Fruit fly (Drosophila melanogaster) whole organism, embryonic: Measurements from ENCODE around the gene faf.

Experiments
- B-H2 ChIP-seq: fragments of 200-800 bp; sonication (Bioruptor generic); optimal IDR thresholded peaks from 2 replicates; lab custom pipeline; 2018; ENCODE audit warnings: missing biosample characterization, mild to moderate bottlenecking, missing genetic modification characterization
- Blimp-1 ChIP-seq: fragments of 200-800 bp; sonication (Bioruptor generic); optimal IDR thresholded peaks from 3 replicates; lab custom pipeline; 2018; ENCODE audit warnings: missing biosample characterization, missing genetic modification characterization, mild to moderate bottlenecking, moderate library complexity, missing genetic modification reagents
- CG10543 ChIP-seq: fragments of 200-800 bp; sonication (Bioruptor generic); optimal IDR thresholded peaks from 3 replicates; lab custom pipeline; 2017; ENCODE audit warnings: missing biosample characterization, mild to moderate bottlenecking, missing genetic modification characterization, moderate library complexity
- CG12104 ChIP-seq: fragments of 200-800 bp; sonication (Bioruptor generic); optimal IDR thresholded peaks from 3 replicates; lab custom pipeline; 2016; ENCODE audit warnings: missing biosample characterization, missing genetic modification characterization
- CG13287 ChIP-seq: fragments of 200-800 bp; sonication (Bioruptor generic); IDR thresholded peaks from 2 replicates; pipeline ENCODE4 v1.3.6; 2022; ENCODE audit warnings: missing biosample characterization, missing genetic modification characterization; ENCODE audit not compliant: partially characterized antibody
- CG14667 ChIP-seq: fragments of 200-800 bp; sonication (Bioruptor generic); IDR thresholded peaks from 2 replicates; pipeline ENCODE4 v1.3.6; 2022; ENCODE audit warnings: missing biosample characterization, missing genetic modification characterization
- CG17186 ChIP-seq: fragments of 200-800 bp; sonication (Bioruptor generic); optimal IDR thresholded peaks from 3 replicates; lab custom pipeline; 2017; ENCODE audit warnings: missing biosample characterization, missing genetic modification reagents, missing genetic modification characterization
- CG17328 ChIP-seq: fragments of 200-800 bp; sonication (Bioruptor generic); IDR thresholded peaks from 2 replicates; pipeline ENCODE4 v1.3.6; 2022; ENCODE audit warnings: missing biosample characterization, missing genetic modification characterization
- CG17802 ChIP-seq: fragments of 200-800 bp; sonication (Bioruptor generic); optimal IDR thresholded peaks from 2 replicates; lab custom pipeline; 2018; ENCODE audit warnings: missing biosample characterization, mild to moderate bottlenecking, missing genetic modification characterization, moderate library complexity
- CG17912 ChIP-seq: fragments of 200-800 bp; sonication (Bioruptor generic); optimal IDR thresholded peaks from 2 replicates; lab custom pipeline; 2018; ENCODE audit warnings: missing biosample characterization, mild to moderate bottlenecking, missing genetic modification characterization
- CG1832 ChIP-seq: fragments of 200-800 bp; sonication (Bioruptor generic); optimal IDR thresholded peaks from 2 replicates; lab custom pipeline; 2017; ENCODE audit warnings: missing biosample characterization, mild to moderate bottlenecking, missing genetic modification characterization, inconsistent platforms
- CG2116 ChIP-seq: fragments of 200-800 bp; sonication (Bioruptor generic); optimal IDR thresholded peaks from 3 replicates; lab custom pipeline; 2018; ENCODE audit warnings: missing biosample characterization, mild to moderate bottlenecking, missing genetic modification characterization
- CG2678 ChIP-seq: fragments of 200-800 bp; sonication (Bioruptor generic); optimal IDR thresholded peaks from 3 replicates; lab custom pipeline; 2019; ENCODE audit warnings: missing biosample characterization, mild to moderate bottlenecking, missing genetic modification characterization, moderate library complexity
- CG42726 ChIP-seq: fragments of 200-800 bp; sonication (Bioruptor generic); IDR thresholded peaks from 2 replicates; pipeline ENCODE4 v1.3.6; 2022; ENCODE audit warnings: missing biosample characterization, missing genetic modification characterization; ENCODE audit not compliant: partially characterized antibody
- CG4707 ChIP-seq: fragments of 200-800 bp; sonication (Bioruptor generic); optimal IDR thresholded peaks from 2 replicates; lab custom pipeline; 2018; ENCODE audit warnings: missing biosample characterization, mild to moderate bottlenecking, missing genetic modification characterization, moderate library complexity
- CG5953 ChIP-seq: fragments of 200-800 bp; sonication (Bioruptor generic); IDR thresholded peaks from 2 replicates; pipeline ENCODE4 v1.3.6; 2022; ENCODE audit warnings: missing biosample characterization, missing genetic modification characterization
- CG7963 ChIP-seq: fragments of 200-800 bp; sonication (Bioruptor generic); IDR thresholded peaks from 3 replicates; pipeline ENCODE4 v1.3.6; 2022; ENCODE audit warnings: missing biosample characterization, missing genetic modification characterization; ENCODE audit not compliant: partially characterized antibody
- CG8478 ChIP-seq: fragments of >200 bp; optimal IDR thresholded peaks from 2 replicates; lab custom pipeline; 2018
- CG8924 ChIP-seq: fragments of 200-800 bp; optimal IDR thresholded peaks from 3 replicates; lab custom pipeline; 2019; ENCODE audit warnings: missing biosample characterization, mild to moderate bottlenecking, missing genetic modification characterization, moderate library complexity
- CG9797 ChIP-seq: fragments of 200-800 bp; sonication (Bioruptor generic); optimal IDR thresholded peaks from 3 replicates; lab custom pipeline; 2018; ENCODE audit warnings: missing biosample characterization, mild to moderate bottlenecking, missing genetic modification characterization
- CoRest ChIP-seq: fragments of 200-800 bp; sonication (Bioruptor generic); optimal IDR thresholded peaks from 3 replicates; lab custom pipeline; 2018; ENCODE audit warnings: missing biosample characterization, mild to moderate bottlenecking, missing genetic modification characterization, moderate library complexity
- D ChIP-seq, 2 experiments: fragments of 200-800 bp in 1 of 2; fragments of >200 bp in 1 of 2; sonication (Bioruptor generic) in 1 of 2; optimal IDR thresholded peaks; 2 replicates in 1 of 2; 3 replicates in 1 of 2; lab custom pipeline; 2017; ENCODE audit warnings: mild to moderate bottlenecking in 1 of 2, missing biosample characterization in 1 of 2, missing genetic modification characterization in 1 of 2, missing genetic modification reagents in 1 of 2
- D19A ChIP-seq: fragments of 200-800 bp; optimal IDR thresholded peaks from 3 replicates; lab custom pipeline; 2019; ENCODE audit warnings: missing biosample characterization, mild to moderate bottlenecking, missing genetic modification characterization, moderate library complexity
- Lim3 ChIP-seq: fragments of 200-800 bp; sonication (Bioruptor generic); IDR thresholded peaks from 2 replicates; pipeline ENCODE4 v1.3.6; 2022; ENCODE audit warnings: missing biosample characterization, missing genetic modification characterization
- Mad ChIP-seq: fragments of 200-800 bp; sonication (Bioruptor generic); optimal IDR thresholded peaks from 2 replicates; lab custom pipeline; 2016; ENCODE audit warnings: missing biosample characterization, missing genetic modification characterization
- Meics ChIP-seq: fragments of 200-800 bp; sonication (Bioruptor generic); optimal IDR thresholded peaks from 2 replicates; lab custom pipeline; 2017; ENCODE audit warnings: missing biosample characterization, mild to moderate bottlenecking, missing genetic modification characterization
- Myb ChIP-seq: fragments of 200-800 bp; sonication (Bioruptor generic); optimal IDR thresholded peaks from 2 replicates; lab custom pipeline; 2016; ENCODE audit warnings: missing biosample characterization, missing genetic modification characterization
- Nf-YB ChIP-seq: fragments of 200-800 bp; sonication (Bioruptor generic); optimal IDR thresholded peaks from 3 replicates; lab custom pipeline; 2019; ENCODE audit warnings: missing biosample characterization, mild to moderate bottlenecking, missing genetic modification characterization, moderate library complexity
- Taf1 ChIP-seq: fragments of 200-800 bp; sonication (Bioruptor generic); IDR thresholded peaks from 2 replicates; pipeline ENCODE4 v1.3.6; 2022; ENCODE audit warnings: missing biosample characterization, missing genetic modification characterization
- Xrp1 ChIP-seq: fragments of 200-800 bp; sonication (Bioruptor generic); IDR thresholded peaks from 2 replicates; pipeline ENCODE4 v1.3.6; 2022; ENCODE audit warnings: missing biosample characterization, missing genetic modification characterization
- ac ChIP-seq: fragments of 200-800 bp; sonication (Bioruptor generic); optimal IDR thresholded peaks from 3 replicates; lab custom pipeline; 2017; ENCODE audit warnings: missing biosample characterization, mild to moderate bottlenecking, missing genetic modification characterization
- bab2 ChIP-seq: fragments of 200-800 bp; sonication (Bioruptor generic); optimal IDR thresholded peaks from 2 replicates; lab custom pipeline; 2016; ENCODE audit warnings: missing biosample characterization, missing genetic modification characterization
- cato ChIP-seq: fragments of 200-800 bp; sonication (Bioruptor generic); optimal IDR thresholded peaks from 2 replicates; lab custom pipeline; 2016; ENCODE audit warnings: missing biosample characterization, missing genetic modification characterization, borderline replicate concordance
- chif ChIP-seq, 2 experiments: fragments of 200-800 bp; sonication (Bioruptor generic); optimal IDR thresholded peaks; 3 replicates each; lab custom pipeline; 2016; ENCODE audit warnings: missing biosample characterization in 2 of 2, missing genetic modification characterization in 2 of 2
- crc ChIP-seq: fragments of 200-800 bp; sonication (Bioruptor generic); optimal IDR thresholded peaks from 2 replicates; lab custom pipeline; 2016; ENCODE audit warnings: missing biosample characterization, missing genetic modification characterization
- dan ChIP-seq: fragments of 200-800 bp; sonication (Bioruptor generic); IDR thresholded peaks from 2 replicates; pipeline ENCODE4 v1.3.6; 2022; ENCODE audit warnings: missing biosample characterization, missing genetic modification characterization
- danr ChIP-seq: fragments of 200-800 bp; sonication (Bioruptor generic); IDR thresholded peaks from 2 replicates; pipeline ENCODE4 v1.3.6; 2022; ENCODE audit warnings: missing biosample characterization, missing genetic modification characterization
- dmrt99B ChIP-seq: fragments of 200-800 bp; sonication (Bioruptor generic); optimal IDR thresholded peaks from 2 replicates; lab custom pipeline; 2018; ENCODE audit warnings: missing biosample characterization, mild to moderate bottlenecking, missing genetic modification characterization, moderate library complexity
- her ChIP-seq: fragments of 200-800 bp; sonication (Bioruptor generic); optimal IDR thresholded peaks from 2 replicates; lab custom pipeline; 2016; ENCODE audit warnings: missing biosample characterization, missing genetic modification characterization
- ind ChIP-seq: fragments of 200-800 bp; sonication (Bioruptor generic); optimal IDR thresholded peaks from 3 replicates; lab custom pipeline; 2016; ENCODE audit warnings: missing biosample characterization, missing genetic modification characterization
- jigr1 ChIP-seq: fragments of 200-800 bp; sonication (Bioruptor generic); IDR thresholded peaks from 3 replicates; pipeline ENCODE4 v1.3.6; 2022; ENCODE audit warnings: missing biosample characterization, missing genetic modification characterization
- lola ChIP-seq, 3 experiments: fragments of >200 bp in 2 of 3; fragments of 200-800 bp in 1 of 3; sonication (Bioruptor generic) in 1 of 3; optimal IDR thresholded peaks; 2 replicates each; lab custom pipeline; 2017 to 2019; ENCODE audit warnings: missing biosample characterization in 3 of 3, missing genetic modification characterization in 3 of 3, mild to moderate bottlenecking in 1 of 3, moderate library complexity in 1 of 3
- lov ChIP-seq, 2 experiments: fragments of 200-800 bp in 1 of 2; fragments of >200 bp in 1 of 2; sonication (Bioruptor generic) in 1 of 2; IDR thresholded peaks in 1 of 2; optimal IDR thresholded peaks in 1 of 2; 2 replicates in 1 of 2; 3 replicates in 1 of 2; pipeline versions ENCODE4 v1.3.6 to Lab custom; 2017 to 2022; ENCODE audit warnings: missing biosample characterization in 1 of 2, missing genetic modification characterization in 1 of 2
- phol ChIP-seq: fragments of 200-800 bp; sonication (Bioruptor generic); optimal IDR thresholded peaks from 3 replicates; lab custom pipeline; 2018; ENCODE audit warnings: missing biosample characterization, mild to moderate bottlenecking, missing genetic modification characterization, moderate library complexity
- sim ChIP-seq: fragments of 200-800 bp; sonication (Bioruptor generic); IDR thresholded peaks from 2 replicates; pipeline ENCODE4 v1.3.6; 2022; ENCODE audit warnings: missing biosample characterization, missing genetic modification characterization
- sima ChIP-seq: fragments of 200-800 bp; sonication (Bioruptor generic); optimal IDR thresholded peaks from 2 replicates; lab custom pipeline; 2016; ENCODE audit warnings: missing biosample characterization, missing genetic modification characterization
- wdn ChIP-seq: fragments of 200-800 bp; sonication (Bioruptor generic); IDR thresholded peaks from 2 replicates; pipeline ENCODE4 v1.3.6; 2022; ENCODE audit warnings: missing biosample characterization, missing genetic modification characterization

The faf gene

dm6 chr3R:31776583-31777362, at the start of gene faf, which contains the start of gene CG2126 (continued):
- TF ChIP-seq CG7963: no peak
- TF ChIP-seq CG2678 (tag; lab: Kevin White, UChicago): peak; percentile 88
- TF ChIP-seq CG2116: peak; percentile 75
- peak; percentile 57 for TF ChIP-seq Taf1
- TF ChIP-seq bab2 (GFP tag; lab: Kevin White, UChicago): peak; percentile 52
- 0 out of 2 replicates have a peak, but pooled peaks have one; percentile 29 for TF ChIP-seq CG5953 (GFP tag; lab: Robert Waterston, UW)
- TF ChIP-seq cato: peak; percentile 60
- no peak for TF ChIP-seq ac (GFP tag; lab: Kevin White, UChicago)
- 0 out of 2 replicates have a peak, but pooled peaks have one; percentile 7 for TF ChIP-seq CG42726
- TF ChIP-seq CG17186 (GFP tag; lab: Kevin White, UChicago): peak; percentile 44
- TF ChIP-seq danr (GFP tag; lab: Robert Waterston, UW): peak; percentile 61; the same call in 1 of the 2 replicates
- TF ChIP-seq Meics (GFP tag; lab: Kevin White, UChicago): peak; percentile 74
- peak; percentile 83 for TF ChIP-seq CG10543 (GFP tag; lab: Kevin White, UChicago)
- TF ChIP-seq CG17802 (tag; lab: Kevin White, UChicago): peak; percentile 35
- TF ChIP-seq dmrt99B (tag; lab: Kevin White, UChicago): peak; percentile 81
- TF ChIP-seq chif (GFP tag; optimal IDR thresholded peaks at IDR 0.05; lab: Kevin White, UChicago): peak in 1 of 2 experiments; percentile 39
- 0 out of 2 replicates have a peak, but pooled peaks have one; percentile 43 for TF ChIP-seq CG14667 (GFP tag; lab: Robert Waterston, UW)
- no peak for TF ChIP-seq Mad (GFP tag; lab: Kevin White, UChicago)
- peak; percentile 38 for TF ChIP-seq her
- TF ChIP-seq Myb (GFP tag; lab: Kevin White, UChicago): peak; percentile 7
- no peak for TF ChIP-seq Lim3
- peak; percentile 71 for TF ChIP-seq wdn (GFP tag; lab: Robert Waterston, UW)
- no peak for TF ChIP-seq sima (GFP tag; lab: Kevin White, UChicago)
- peak; percentile 84 for TF ChIP-seq B-H2 (GFP tag; lab: Kevin White, UChicago)
- TF ChIP-seq lov (optimal IDR thresholded peaks at IDR 0.05; lab: Kevin White, UChicago): no peak
- TF ChIP-seq lov (GFP tag; IDR thresholded peaks at IDR 0.05; lab: Robert Waterston, UW): 0 out of 3 replicates have a peak, but pooled peaks have one; percentile 41
- TF ChIP-seq D (optimal IDR thresholded peaks at IDR 0.05; lab: Kevin White, UChicago): no peak
- peak; percentile 48 for TF ChIP-seq D (GFP tag; optimal IDR thresholded peaks at IDR 0.05; lab: Kevin White, UChicago)
- no peak for TF ChIP-seq crc (GFP tag; lab: Kevin White, UChicago)
- TF ChIP-seq CG17912 (GFP tag; lab: Kevin White, UChicago): peak; percentile 42
- no peak for TF ChIP-seq CG8478 (lab: Kevin White, UChicago)
- TF ChIP-seq CG8924: peak; percentile 90
- TF ChIP-seq CoRest (tag; lab: Kevin White, UChicago): peak; percentile 86
- peak; percentile 76 for TF ChIP-seq CG17328
- no peak for TF ChIP-seq CG4707
- TF ChIP-seq lola (GFP tag; optimal IDR thresholded peaks at IDR 0.05; lab: Kevin White, UChicago): peak in 1 of 3 experiments; percentile 72
- TF ChIP-seq D19A (tag; lab: Kevin White, UChicago): no peak
- TF ChIP-seq Blimp-1 (GFP tag; lab: Kevin White, UChicago): peak; percentile 78
- TF ChIP-seq CG9797 (GFP tag; lab: Kevin White, UChicago): peak; percentile 30
- TF ChIP-seq phol (tag; lab: Kevin White, UChicago): peak; percentile 90
- TF ChIP-seq sim (GFP tag; lab: Robert Waterston, UW): 0 out of 2 replicates have a peak, but pooled peaks have one; percentile 7
- peak; percentile 82 for TF ChIP-seq ind (GFP tag; lab: Kevin White, UChicago)
- peak; percentile 66 for TF ChIP-seq Nf-YB (GFP tag; lab: Kevin White, UChicago)
- TF ChIP-seq Xrp1 (GFP tag; lab: Robert Waterston, UW): peak; percentile 77; the same call in 1 of the 2 replicates
- peak; percentile 61; the same call in 1 of the 2 replicates for TF ChIP-seq CG13287 (GFP tag; lab: Robert Waterston, UW)
- TF ChIP-seq dan (GFP tag; lab: Robert Waterston, UW): no peak
- TF ChIP-seq CG1832 (GFP tag; lab: Kevin White, UChicago): no peak
- peak; percentile 60; the same call in 2 of the 3 replicates for TF ChIP-seq jigr1 (GFP tag; lab: Robert Waterston, UW)
- TF ChIP-seq CG12104 (GFP tag; lab: Kevin White, UChicago): peak; percentile 75
